Worm (Caenorhabditis elegans): ENCODE results near the gene Y20C6A.4.
A peak's percentile ranks its signal among the peaks of the same experiment; 100 is the strongest.

Y20C6A.4 gene

ce11 chrV:17344876-17345275 lies 35.2 kb upstream of the Y20C6A.4 start, which contains the start of the genes fbxa-188 and fbxa-189:
fbxa-188 (minus strand) TSS chrV:17344926.
fbxa-189 (plus strand) TSS chrV:17345214.
- peak; percentile 24 for TF ChIP-seq nhr-80 (tag; optimal IDR thresholded peaks at IDR 0.05)
- no peak for TF ChIP-seq Y53G8AR.9 (GFP tag; conservative IDR thresholded peaks at IDR 0.05)

DNA sequence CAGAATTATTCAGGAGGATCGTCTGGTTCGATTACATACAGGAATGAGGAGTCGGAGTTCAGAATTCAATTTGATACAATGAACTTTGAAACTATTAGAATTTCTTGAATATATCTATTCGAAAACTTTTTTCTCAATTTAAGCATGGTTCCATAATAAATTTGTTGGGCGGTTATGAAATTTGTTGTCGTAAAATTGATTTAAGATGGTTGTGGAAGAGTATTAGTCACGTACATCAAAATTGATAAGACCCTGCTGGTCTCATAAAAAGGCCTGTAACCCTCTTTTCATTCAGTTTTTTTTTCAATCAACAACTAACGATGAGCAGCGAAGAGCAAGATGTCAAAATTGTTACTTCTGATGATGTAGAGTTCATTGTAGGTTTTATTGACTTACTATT lies 32.4 kb upstream of the Y20C6A.4 start, which contains the start of gene skr-5:
skr-5 (plus strand) TSS at position 301 of the 400 bp plus-strand sequence.
- no peak for TF ChIP-seq F37B4.10 (GFP tag; IDR thresholded peaks at IDR 0.05)
- peak; percentile 17; the same call in 1 of the 2 replicates for TF ChIP-seq cebp-1 (GFP tag; IDR thresholded peaks at IDR 0.05)
- no peak for TF ChIP-seq cebp-1 (tag; optimal IDR thresholded peaks at IDR 0.05)
- TF ChIP-seq ceh-58 (GFP tag; IDR thresholded peaks at IDR 0.05) = no peak

- TF ChIP-seq B0261.1 (tag; optimal IDR thresholded peaks at IDR 0.05) (no peak), madf-6 (GFP tag; IDR thresholded peaks at IDR 0.05) (peak; percentile 45; the same call in 1 of the 2 replicates), efl-1 (GFP tag; optimal IDR thresholded peaks at IDR 0.05) (peak; percentile 14), cebp-1 (GFP tag; IDR thresholded peaks at IDR 0.05) (no peak), cebp-1 (tag; optimal IDR thresholded peaks at IDR 0.05) (no peak), F55B11.4 (tag; optimal IDR thresholded peaks at IDR 0.05; ENCODE audit: borderline replicate concordance, insufficient read depth) (no peak)
Measured at ce11 chrV:17350093-17350492, 29.9 kb upstream of the Y20C6A.4 start, which contains the start of gene lsy-27. lsy-27 (minus strand) TSS chrV:17350193.

ce11 chrV:17352827-17353373 lies 27.1 kb upstream of the Y20C6A.4 start, which contains the start of the genes fbxa-134 and F47H4.2:
fbxa-134 (minus strand) TSS chrV:17352870.
F47H4.2 (plus strand) TSS chrV:17353323.
- no peak for TF ChIP-seq F33H1.4 (GFP tag; IDR thresholded peaks at IDR 0.05)
- no peak for TF ChIP-seq madf-10 (tag; optimal IDR thresholded peaks at IDR 0.05)
- TF ChIP-seq Y95B8A.8 (GFP tag; IDR thresholded peaks at IDR 0.05) = no peak
- no peak for TF ChIP-seq snpc-4 (GFP tag; optimal IDR thresholded peaks at IDR 0.05)
- TF ChIP-seq snpc-4 (tag; optimal IDR thresholded peaks at IDR 0.05) = peak in 1 of 4 experiments; percentile 53
- TF ChIP-seq snpc-1.3 (tag; optimal IDR thresholded peaks at IDR 0.05; ENCODE audit: insufficient read depth) = no peak
- no peak for TF ChIP-seq B0336.3 (GFP tag; IDR thresholded peaks at IDR 0.05)
- no peak for TF ChIP-seq F57A8.1 (GFP tag; optimal IDR thresholded peaks at IDR 0.05)
- TF ChIP-seq pbrm-1 (GFP tag; IDR thresholded peaks at IDR 0.05) = no peak
- TF ChIP-seq nhr-80 (tag; optimal IDR thresholded peaks at IDR 0.05) = peak; percentile 69
- no peak for TF ChIP-seq rcor-1 (GFP tag; IDR thresholded peaks at IDR 0.05)
- peak; percentile 11 for TF ChIP-seq attf-5 (GFP tag; optimal IDR thresholded peaks at IDR 0.05)

DNA sequence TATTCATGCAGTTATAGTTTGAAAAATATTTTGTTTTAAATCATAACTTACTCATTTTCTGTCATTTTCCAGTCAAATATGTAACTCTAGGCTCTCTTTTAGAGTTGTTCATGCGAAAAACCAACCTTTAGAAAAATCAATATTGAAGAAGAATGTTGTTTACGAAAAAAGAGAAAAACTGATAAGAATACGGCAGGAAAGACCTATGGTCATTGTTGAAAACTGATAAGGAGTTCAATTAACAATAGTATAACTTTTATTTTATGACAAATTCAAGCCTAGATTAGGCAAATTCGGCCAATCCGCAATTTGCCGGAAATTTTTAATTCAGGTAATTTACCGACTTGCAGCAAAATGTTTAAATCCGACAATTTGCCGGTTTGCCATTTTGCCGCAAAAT lies 3.4 kb upstream of the Y20C6A.4 start, which contains the start of gene Y20C6A.1:
Y20C6A.1 (minus strand) TSS at position 107 of the 400 bp plus-strand sequence.
- TF ChIP-seq madf-10 (tag; optimal IDR thresholded peaks at IDR 0.05) (no peak), snpc-4 (GFP tag; optimal IDR thresholded peaks at IDR 0.05) (no peak), snpc-4 (tag; optimal IDR thresholded peaks at IDR 0.05) (peak in 1 of 4 experiments; percentile 44), hlh-26 (GFP tag; conservative IDR thresholded peaks at IDR 0.05) (no peak), chd-7 (tag; optimal IDR thresholded peaks at IDR 0.05) (no peak), fkh-3 (tag; optimal IDR thresholded peaks at IDR 0.05) (no peak), athp-1 (tag; optimal IDR thresholded peaks at IDR 0.05) (no peak), let-607 (tag; optimal IDR thresholded peaks at IDR 0.05) (no peak), F23B12.7 (tag; optimal IDR thresholded peaks at IDR 0.05; ENCODE audit: insufficient read depth) (no peak), snpc-1.1 (tag; optimal IDR thresholded peaks at IDR 0.05; ENCODE audit: insufficient read depth) (no peak)

DNA sequence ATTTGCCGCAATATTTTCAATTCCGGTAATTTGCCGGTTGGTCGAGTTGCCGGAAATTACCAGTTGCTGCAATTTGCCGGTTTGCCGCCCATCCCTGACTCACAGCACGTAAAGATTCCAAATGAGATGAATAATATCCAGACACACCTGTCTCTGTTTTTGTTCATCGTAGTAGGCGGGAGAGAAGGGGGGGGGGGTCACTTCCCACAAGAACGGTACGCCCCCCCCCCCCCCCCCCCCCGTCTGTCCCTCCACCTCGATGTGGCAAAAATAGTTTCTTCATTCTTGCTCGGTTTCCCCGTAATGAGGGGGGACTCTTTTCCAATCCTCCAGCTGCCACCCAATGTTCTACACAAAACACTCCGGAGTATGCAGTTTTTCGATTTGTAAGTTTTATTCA lies 2.9 kb upstream of the Y20C6A.4 start, which contains the start of gene fbxb-7:
fbxb-7 (plus strand) TSS at position 267 of the 400 bp plus-strand sequence.
- no peak for TF ChIP-seq snpc-1.1 (tag; optimal IDR thresholded peaks at IDR 0.05; ENCODE audit: insufficient read depth)
- TF ChIP-seq pha-4 (tag; optimal IDR thresholded peaks at IDR 0.05) = no peak
- TF ChIP-seq dox-1 (GFP tag; IDR thresholded peaks at IDR 0.05) = no peak
- no peak for TF ChIP-seq F33H1.4 (GFP tag; IDR thresholded peaks at IDR 0.05)
- no peak for TF ChIP-seq hmg-20 (GFP tag; IDR thresholded peaks at IDR 0.05)
- no peak for TF ChIP-seq madf-3 (GFP tag; IDR thresholded peaks at IDR 0.05)
- no peak for TF ChIP-seq ekl-4 (GFP tag; IDR thresholded peaks at IDR 0.05)
- no peak for TF ChIP-seq gei-17 (GFP tag; optimal IDR thresholded peaks at IDR 0.05)
- TF ChIP-seq egrh-3 (GFP tag; IDR thresholded peaks at IDR 0.05) = peak; percentile 98
- TF ChIP-seq lir-1 (GFP tag; conservative IDR thresholded peaks at IDR 0.05) = no peak
- peak; percentile 83 for TF ChIP-seq zfh-2 (GFP tag; conservative IDR thresholded peaks at IDR 0.05)
- TF ChIP-seq B0035.1 (tag; optimal IDR thresholded peaks at IDR 0.05) = no peak
